Worm (Caenorhabditis elegans) whole organism, late embryonic: ENCODE data around the gene ctsa-1.2.

Experiments
- C08G9.2 ChIP-seq: sonication (generic microtip); optimal IDR thresholded peaks from 2 replicates; lab custom pipeline; 2016; ENCODE audit warnings: mild to moderate bottlenecking, missing genetic modification characterization, moderate library complexity, missing compliant biosample characterization
- C38D4.7 ChIP-seq: fragments of 200-800 bp; sonication (Bioruptor generic); optimal IDR thresholded peaks from 2 replicates; lab custom pipeline; 2018; ENCODE audit warnings: mild to moderate bottlenecking, missing genetic modification characterization, moderate library complexity, missing compliant biosample characterization
- K02D7.2 ChIP-seq: sonication (generic microtip); optimal IDR thresholded peaks from 2 replicates; lab custom pipeline; 2017; ENCODE audit warnings: mild to moderate bottlenecking, missing genetic modification characterization, missing compliant biosample characterization
- T23F11.4 ChIP-seq: fragments of 200-800 bp; sonication (Bioruptor generic); optimal IDR thresholded peaks from 2 replicates; lab custom pipeline; 2018; ENCODE audit warnings: mild to moderate bottlenecking, missing genetic modification characterization, missing compliant biosample characterization
- ahr-1 ChIP-seq: sonication (generic microtip); optimal IDR thresholded peaks from 2 replicates; lab custom pipeline; 2016; ENCODE audit warnings: missing genetic modification characterization, missing compliant biosample characterization
- ama-1 ChIP-seq: fragments of 150-350 bp; optimal IDR thresholded peaks from 2 replicates; lab custom pipeline; 2014
- ceh-14 ChIP-seq: sonication (generic microtip); optimal IDR thresholded peaks from 2 replicates; lab custom pipeline; 2016; ENCODE audit warnings: missing genotype, missing genetic modification characterization, missing compliant biosample characterization
- ceh-18 ChIP-seq: sonication (generic microtip); optimal IDR thresholded peaks from 2 replicates; lab custom pipeline; 2016; ENCODE audit warnings: missing genetic modification characterization, missing compliant biosample characterization
- ceh-2 ChIP-seq: sonication (generic microtip); optimal IDR thresholded peaks from 2 replicates; lab custom pipeline; 2016; ENCODE audit warnings: missing genotype, missing genetic modification characterization, missing compliant biosample characterization
- ceh-22 ChIP-seq: sonication (generic microtip); optimal IDR thresholded peaks from 2 replicates; lab custom pipeline; 2017; ENCODE audit warnings: missing biosample characterization, missing genetic modification characterization
- ceh-24 ChIP-seq: sonication (generic microtip); optimal IDR thresholded peaks from 2 replicates; lab custom pipeline; 2016; ENCODE audit warnings: mild to moderate bottlenecking, missing genetic modification characterization, missing compliant biosample characterization
- ceh-30 ChIP-seq: fragments of 150-350 bp; optimal IDR thresholded peaks from 2 replicates; lab custom pipeline; 2014; ENCODE audit warnings: missing biosample characterization, missing genetic modification characterization
- ceh-31 ChIP-seq: sonication (generic microtip); optimal IDR thresholded peaks from 2 replicates; lab custom pipeline; 2016; ENCODE audit warnings: missing genetic modification characterization, missing compliant biosample characterization
- ceh-45 ChIP-seq: fragments of 200-800 bp; sonication (Bioruptor generic); IDR thresholded peaks from 2 replicates; pipeline ENCODE4 v1.3.6; 2022; ENCODE audit warnings: missing genetic modification reagents, missing genetic modification characterization, missing compliant biosample characterization
- ceh-48 ChIP-seq: sonication (generic microtip); optimal IDR thresholded peaks from 2 replicates; lab custom pipeline; 2016; ENCODE audit warnings: missing genetic modification characterization, inconsistent platforms, missing compliant biosample characterization
- ceh-9 ChIP-seq: sonication (generic microtip); optimal IDR thresholded peaks from 2 replicates; lab custom pipeline; 2016; ENCODE audit warnings: mild to moderate bottlenecking, missing genetic modification characterization, inconsistent platforms, missing compliant biosample characterization
- dve-1 ChIP-seq: sonication (generic microtip); optimal IDR thresholded peaks from 2 replicates; lab custom pipeline; 2017; ENCODE audit warnings: antibody characterized with exemption, mild to moderate bottlenecking, missing genetic modification characterization, missing compliant biosample characterization
- elt-2 ChIP-seq: sonication (generic microtip); optimal IDR thresholded peaks from 2 replicates; lab custom pipeline; 2016; ENCODE audit warnings: missing genetic modification reagents, missing genetic modification characterization, missing compliant biosample characterization
- elt-4 ChIP-seq: sonication (generic microtip); optimal IDR thresholded peaks from 2 replicates; lab custom pipeline; 2016; ENCODE audit warnings: missing genetic modification characterization, missing compliant biosample characterization
- ets-4 ChIP-seq: sonication (generic microtip); optimal IDR thresholded peaks from 2 replicates; lab custom pipeline; 2016; ENCODE audit warnings: missing genetic modification characterization, missing compliant biosample characterization
- eyg-1 ChIP-seq: sonication (generic microtip); optimal IDR thresholded peaks from 2 replicates; lab custom pipeline; 2016; ENCODE audit warnings: missing genotype, missing genetic modification characterization, missing compliant biosample characterization
- fax-1 ChIP-seq: sonication (generic microtip); optimal IDR thresholded peaks from 2 replicates; lab custom pipeline; 2016; ENCODE audit warnings: missing genotype, missing genetic modification characterization, missing compliant biosample characterization
- fkh-10 ChIP-seq: fragments of 150-350 bp; optimal IDR thresholded peaks from 2 replicates; lab custom pipeline; 2014; ENCODE audit warnings: missing biosample characterization, missing genetic modification reagents, missing genetic modification characterization
- fkh-6 ChIP-seq: sonication (generic microtip); optimal IDR thresholded peaks from 2 replicates; lab custom pipeline; 2016; ENCODE audit warnings: missing genetic modification characterization, missing compliant biosample characterization
- hlh-13 ChIP-seq: fragments of 200-800 bp; sonication (Bioruptor generic); optimal IDR thresholded peaks from 2 replicates; lab custom pipeline; 2018; ENCODE audit warnings: mild to moderate bottlenecking, missing genetic modification characterization, missing compliant biosample characterization
- hlh-15 ChIP-seq: sonication (generic microtip); optimal IDR thresholded peaks from 2 replicates; lab custom pipeline; 2016; ENCODE audit warnings: missing genetic modification characterization, missing compliant biosample characterization
- hlh-30 ChIP-seq: sonication (generic microtip); optimal IDR thresholded peaks from 2 replicates; lab custom pipeline; 2017; ENCODE audit warnings: antibody characterized with exemption, missing genetic modification characterization, missing compliant biosample characterization; ENCODE audit not compliant: insufficient read depth
- hlh-6 ChIP-seq: sonication (generic microtip); optimal IDR thresholded peaks from 2 replicates; lab custom pipeline; 2016; ENCODE audit warnings: missing genotype, missing genetic modification characterization, missing compliant biosample characterization
- hlh-8 ChIP-seq: sonication (generic microtip); optimal IDR thresholded peaks from 2 replicates; lab custom pipeline; 2016; ENCODE audit warnings: missing genotype, missing genetic modification characterization, missing compliant biosample characterization
- lim-6 ChIP-seq: sonication (generic microtip); optimal IDR thresholded peaks from 2 replicates; lab custom pipeline; 2016; ENCODE audit warnings: missing genetic modification characterization, missing compliant biosample characterization
- lin-11 ChIP-seq: fragments of 200-800 bp; sonication (Bioruptor generic); optimal IDR thresholded peaks from 2 replicates; lab custom pipeline; 2018; ENCODE audit warnings: mild to moderate bottlenecking, missing genetic modification characterization, missing compliant biosample characterization
- madf-2 ChIP-seq: sonication (generic microtip); optimal IDR thresholded peaks from 2 replicates; lab custom pipeline; 2017; ENCODE audit warnings: missing genetic modification characterization, missing compliant biosample characterization
- mec-3 ChIP-seq: sonication (generic microtip); optimal IDR thresholded peaks from 2 replicates; lab custom pipeline; 2016; ENCODE audit warnings: borderline replicate concordance, missing genetic modification characterization, missing compliant biosample characterization
- nfya-1 ChIP-seq: sonication (generic microtip); optimal IDR thresholded peaks from 2 replicates; lab custom pipeline; 2017; ENCODE audit warnings: missing genetic modification characterization, mild to moderate bottlenecking, missing compliant biosample characterization, antibody characterized with exemption, moderate library complexity
- nhr-11 ChIP-seq: fragments of 150-350 bp; optimal IDR thresholded peaks from 2 replicates; lab custom pipeline; 2014; ENCODE audit warnings: missing biosample characterization, missing genetic modification characterization
- nhr-232 ChIP-seq: sonication (generic microtip); optimal IDR thresholded peaks from 2 replicates; lab custom pipeline; 2016; ENCODE audit warnings: missing genetic modification characterization, missing compliant biosample characterization
- npax-4 ChIP-seq: sonication (generic microtip); optimal IDR thresholded peaks from 2 replicates; lab custom pipeline; 2016; ENCODE audit warnings: missing genetic modification characterization, missing compliant biosample characterization
- odd-2 ChIP-seq: sonication (generic microtip); optimal IDR thresholded peaks from 2 replicates; lab custom pipeline; 2017; ENCODE audit warnings: antibody characterized with exemption, mild to moderate bottlenecking, missing genetic modification characterization, missing compliant biosample characterization
- pag-3 ChIP-seq: sonication (generic microtip); optimal IDR thresholded peaks from 2 replicates; lab custom pipeline; 2016; ENCODE audit warnings: missing compliant biosample characterization, missing genetic modification characterization, borderline replicate concordance
- pat-9 ChIP-seq: fragments of 200-800 bp; sonication (Bioruptor generic); optimal IDR thresholded peaks from 2 replicates; lab custom pipeline; 2018; ENCODE audit warnings: mild to moderate bottlenecking, missing genetic modification characterization, moderate library complexity, missing compliant biosample characterization
- pax-1 ChIP-seq: fragments of 150-350 bp; optimal IDR thresholded peaks from 2 replicates; lab custom pipeline; 2014; ENCODE audit warnings: missing biosample characterization, missing genetic modification characterization
- ref-2 ChIP-seq: sonication (generic microtip); optimal IDR thresholded peaks from 2 replicates; lab custom pipeline; 2016; ENCODE audit warnings: missing genetic modification characterization, missing compliant biosample characterization
- rnt-1 ChIP-seq: sonication (generic microtip); optimal IDR thresholded peaks from 2 replicates; lab custom pipeline; 2016; ENCODE audit warnings: missing genetic modification characterization, missing compliant biosample characterization
- sdc-2 ChIP-seq: sonication (generic microtip); optimal IDR thresholded peaks from 2 replicates; lab custom pipeline; 2016; ENCODE audit warnings: missing genotype, missing genetic modification characterization, missing compliant biosample characterization
- sox-2 ChIP-seq: fragments of 200-800 bp; sonication (Bioruptor generic); IDR thresholded peaks from 2 replicates; pipeline ENCODE4 v1.3.6; 2022; ENCODE audit warnings: missing genetic modification reagents, missing genetic modification characterization, missing compliant biosample characterization
- syd-9 ChIP-seq: sonication (generic microtip); optimal IDR thresholded peaks from 2 replicates; lab custom pipeline; 2016; ENCODE audit warnings: mild to moderate bottlenecking, missing genetic modification characterization, moderate library complexity, missing compliant biosample characterization
- tbx-2 ChIP-seq: sonication (generic microtip); optimal IDR thresholded peaks from 2 replicates; lab custom pipeline; 2016; ENCODE audit warnings: missing genetic modification characterization, missing compliant biosample characterization
- tbx-7 ChIP-seq: sonication (generic microtip); optimal IDR thresholded peaks from 2 replicates; lab custom pipeline; 2016; ENCODE audit warnings: missing genotype, missing genetic modification characterization, missing compliant biosample characterization
- ttx-3 ChIP-seq: sonication (generic microtip); optimal IDR thresholded peaks from 2 replicates; lab custom pipeline; 2016; ENCODE audit warnings: missing genetic modification reagents, missing genetic modification characterization, missing compliant biosample characterization
- unc-86 ChIP-seq: sonication (generic microtip); optimal IDR thresholded peaks from 2 replicates; lab custom pipeline; 2016; ENCODE audit warnings: missing genetic modification characterization, missing compliant biosample characterization
- ztf-16 ChIP-seq: sonication (generic microtip); optimal IDR thresholded peaks from 2 replicates; lab custom pipeline; 2017; ENCODE audit warnings: missing genetic modification characterization, missing compliant biosample characterization

The ctsa-1.2 gene

ce11 chrII:11742320-11742719 lies 3.2 kb downstream of the ctsa-1.2 start:
- TF ChIP-seq C38D4.7 (GFP tag; lab: Kevin White, UChicago) = no peak

- no peak for TF ChIP-seq nhr-232 (tag; lab: Kevin White, UChicago)
- peak; percentile 64 for TF ChIP-seq hlh-30 (tag; lab: Kevin White, UChicago)
- peak; percentile 91 for TF ChIP-seq ceh-18
- no peak for TF ChIP-seq sox-2 (GFP tag; lab: Robert Waterston, UW)
- TF ChIP-seq ceh-22 (tag; lab: Kevin White, UChicago) = no peak
- peak; percentile 80 for TF ChIP-seq tbx-2 (tag; lab: Kevin White, UChicago)
- peak; percentile 24 for TF ChIP-seq madf-2 (tag; lab: Kevin White, UChicago)
- peak; percentile 30 for TF ChIP-seq lim-6
- no peak for TF ChIP-seq tbx-7
- TF ChIP-seq npax-4 (tag; lab: Kevin White, UChicago) = no peak
- no peak for TF ChIP-seq nhr-11
- no peak for TF ChIP-seq hlh-13 (GFP tag; lab: Kevin White, UChicago)
- peak; percentile 79 for TF ChIP-seq syd-9 (tag; lab: Kevin White, UChicago)
- TF ChIP-seq odd-2 (tag; lab: Kevin White, UChicago) = no peak
- peak; percentile 11 for TF ChIP-seq dve-1 (tag; lab: Kevin White, UChicago)
- peak; percentile 43 for TF ChIP-seq C38D4.7 (GFP tag; lab: Kevin White, UChicago)
- TF ChIP-seq pag-3 (tag; lab: Kevin White, UChicago) = no peak
- no peak for TF ChIP-seq T23F11.4
- no peak for TF ChIP-seq ceh-24 (tag; lab: Kevin White, UChicago)
- TF ChIP-seq ceh-45 (GFP tag; lab: Robert Waterston, UW) = no peak
- no peak for TF ChIP-seq mec-3 (tag; lab: Kevin White, UChicago)
- no peak for TF ChIP-seq fkh-10 (GFP tag; lab: Kevin White, UChicago)
- peak; percentile 20 for TF ChIP-seq ttx-3
- peak; percentile 68 for TF ChIP-seq hlh-6
- no peak for TF ChIP-seq K02D7.2 (tag; lab: Kevin White, UChicago)
- no peak for TF ChIP-seq ztf-16 (tag; lab: Kevin White, UChicago)
- TF ChIP-seq fax-1 (tag; lab: Kevin White, UChicago) = peak; percentile 18
- peak; percentile 26 for TF ChIP-seq ama-1 (lab: Kevin White, UChicago)
- TF ChIP-seq lin-11 (tag; lab: Kevin White, UChicago) = no peak
- no peak for TF ChIP-seq eyg-1 (tag; lab: Kevin White, UChicago)
- TF ChIP-seq elt-4 = no peak
- no peak for TF ChIP-seq ceh-9
- TF ChIP-seq sdc-2 (tag; lab: Kevin White, UChicago) = peak; percentile 70
- no peak for TF ChIP-seq pax-1
- TF ChIP-seq hlh-8 (tag; lab: Kevin White, UChicago) = peak; percentile 5
- TF ChIP-seq ceh-30 (tag; lab: Kevin White, UChicago) = no peak
- TF ChIP-seq ceh-48 (tag; lab: Kevin White, UChicago) = peak; percentile 93
- TF ChIP-seq rnt-1 = peak; percentile 44
- TF ChIP-seq pat-9 (tag; lab: Kevin White, UChicago) = no peak
- TF ChIP-seq fkh-6 = peak; percentile 49
- peak; percentile 38 for TF ChIP-seq ref-2 (tag; lab: Kevin White, UChicago)
- TF ChIP-seq ceh-14 (tag; lab: Kevin White, UChicago) = peak; percentile 87
- peak; percentile 35 for TF ChIP-seq ahr-1 (tag; lab: Kevin White, UChicago)
- TF ChIP-seq ets-4 (tag; lab: Kevin White, UChicago) = peak; percentile 44
- peak; percentile 94 for TF ChIP-seq nfya-1 (tag; lab: Kevin White, UChicago)
- TF ChIP-seq ceh-31 = peak; percentile 89
- TF ChIP-seq elt-2 (tag; lab: Kevin White, UChicago) = no peak
- peak; percentile 60 for TF ChIP-seq unc-86 (tag; lab: Kevin White, UChicago)
- peak; percentile 66 for TF ChIP-seq C08G9.2 (tag; lab: Kevin White, UChicago)
- TF ChIP-seq hlh-15 = no peak
- TF ChIP-seq ceh-2 (tag; lab: Kevin White, UChicago) = peak; percentile 16
These were observed 7.7 kb downstream of the ctsa-1.2 start for ce11 chrII:11746782-11747288.
